Worm (Caenorhabditis elegans) whole organism, L3 larva: ENCODE data around the gene Y43F8C.3.

ENCODE experiments used
- ama-1 ChIP-seq: fragments of 150-350 bp; optimal IDR thresholded peaks from 2 replicates; lab custom pipeline; 2018
- ceh-82 ChIP-seq: fragments of 150-350 bp; optimal IDR thresholded peaks from 2 replicates; lab custom pipeline; 2014; ENCODE audit warnings: missing biosample characterization, missing genetic modification characterization
- egl-27 ChIP-seq: sonication (generic microtip); optimal IDR thresholded peaks from 4 replicates; lab custom pipeline; 2017; ENCODE audit warnings: missing biosample characterization, missing genetic modification reagents, missing genetic modification characterization
- fos-1 ChIP-seq: fragments of 150-350 bp; optimal IDR thresholded peaks from 2 replicates; lab custom pipeline; 2014; ENCODE audit warnings: missing biosample characterization, missing genetic modification characterization
- lin-39 ChIP-seq: fragments of 150-350 bp; optimal IDR thresholded peaks from 2 replicates; lab custom pipeline; 2018; ENCODE audit warnings: missing biosample characterization, missing genetic modification reagents, missing genetic modification characterization
- pqm-1 ChIP-seq: fragments of 150-350 bp; optimal IDR thresholded peaks from 2 replicates; lab custom pipeline; 2017; ENCODE audit warnings: missing biosample characterization, missing genetic modification characterization, inconsistent platforms
- ztf-11 ChIP-seq: fragments of 150-350 bp; optimal IDR thresholded peaks from 2 replicates; lab custom pipeline; 2014; ENCODE audit warnings: missing biosample characterization, missing genetic modification characterization

- no peak for TF ChIP-seq egl-27 (tag; lab: Kevin White, UChicago)
- no peak for TF ChIP-seq ceh-82
- TF ChIP-seq pqm-1: no peak
- TF ChIP-seq lin-39: no peak
- no peak for TF ChIP-seq ama-1 (lab: Kevin White, UChicago)
- TF ChIP-seq ztf-11 (tag; lab: Kevin White, UChicago): no peak
- TF ChIP-seq fos-1 (tag; lab: Kevin White, UChicago): no peak
Observed at ce11 chrV:19632948-19633347, 10.5 kb upstream of the Y43F8C.3 start.
